Worm (Caenorhabditis elegans): ENCODE results near the gene str-111.

DNA sequence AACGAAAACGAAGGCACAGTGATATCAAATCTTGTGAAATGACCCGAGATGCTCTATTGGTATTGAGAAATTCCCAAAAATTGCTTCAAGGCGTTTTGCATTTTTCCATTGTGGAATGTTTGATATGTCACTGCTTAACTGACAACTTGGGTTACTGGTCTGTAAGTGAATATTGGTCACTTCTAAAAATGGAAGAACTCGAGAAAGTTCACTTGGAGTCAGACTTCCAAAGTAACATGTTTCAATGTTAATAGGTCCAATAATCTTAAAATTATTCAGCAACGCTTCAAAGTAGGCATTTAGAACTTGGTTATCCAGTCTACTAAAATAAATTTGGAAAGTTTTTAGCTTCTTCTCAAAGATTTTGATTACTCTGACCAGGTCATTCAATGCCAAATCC, 36.2 kb downstream of the str-111 start, which contains the start of gene fbxa-144:
- no peak for TF ChIP-seq unc-62 (GFP tag; optimal IDR thresholded peaks at IDR 0.05)
- TF ChIP-seq drap-1 (GFP tag; optimal IDR thresholded peaks at IDR 0.05): no peak
- no peak for TF ChIP-seq lsy-2 (tag; optimal IDR thresholded peaks at IDR 0.05)
- TF ChIP-seq ztf-11 (tag; optimal IDR thresholded peaks at IDR 0.05): no peak
- no peak for TF ChIP-seq nhr-28 (tag; optimal IDR thresholded peaks at IDR 0.05)
- no peak for TF ChIP-seq snpc-4 (tag; optimal IDR thresholded peaks at IDR 0.05)
- TF ChIP-seq bed-3 (GFP tag; optimal IDR thresholded peaks at IDR 0.05): no peak
- no peak for TF ChIP-seq zip-8 (tag; optimal IDR thresholded peaks at IDR 0.05)
- TF ChIP-seq nhr-76 (tag; optimal IDR thresholded peaks at IDR 0.05): no peak
- TF ChIP-seq nhr-237 (tag; optimal IDR thresholded peaks at IDR 0.05): no peak
- TF ChIP-seq lin-13 (tag; optimal IDR thresholded peaks at IDR 0.05): no peak
- TF ChIP-seq blmp-1 (tag; optimal IDR thresholded peaks at IDR 0.05): no peak
- TF ChIP-seq mep-1 (tag; optimal IDR thresholded peaks at IDR 0.05): no peak
- no peak for TF ChIP-seq hlh-1 (tag; optimal IDR thresholded peaks at IDR 0.05)

All from whole organism, mixed stage, embryonic.